Fruit fly (Drosophila melanogaster) whole organism: ENCODE data around the gene Naa30A.

Experiments
- CG8478 ChIP-seq: fragments of >200 bp; optimal IDR thresholded peaks from 2 replicates; lab custom pipeline; 2018; ENCODE audit warnings: inconsistent platforms
- Dll ChIP-seq: fragments of >200 bp; optimal IDR thresholded peaks from 2 replicates; lab custom pipeline; 2017
- EcR ChIP-seq, 2 experiments: fragments of >200 bp; optimal IDR thresholded peaks; 2 replicates each; lab custom pipeline; 2017; ENCODE audit warnings: missing biosample characterization in 2 of 2, missing genetic modification characterization in 2 of 2, missing genetic modification reagents in 2 of 2
- pan ChIP-seq: fragments of >200 bp; optimal IDR thresholded peaks from 2 replicates; lab custom pipeline; 2017
- psq ChIP-seq: fragments of >200 bp; optimal IDR thresholded peaks from 2 replicates; lab custom pipeline; 2017

DNA sequence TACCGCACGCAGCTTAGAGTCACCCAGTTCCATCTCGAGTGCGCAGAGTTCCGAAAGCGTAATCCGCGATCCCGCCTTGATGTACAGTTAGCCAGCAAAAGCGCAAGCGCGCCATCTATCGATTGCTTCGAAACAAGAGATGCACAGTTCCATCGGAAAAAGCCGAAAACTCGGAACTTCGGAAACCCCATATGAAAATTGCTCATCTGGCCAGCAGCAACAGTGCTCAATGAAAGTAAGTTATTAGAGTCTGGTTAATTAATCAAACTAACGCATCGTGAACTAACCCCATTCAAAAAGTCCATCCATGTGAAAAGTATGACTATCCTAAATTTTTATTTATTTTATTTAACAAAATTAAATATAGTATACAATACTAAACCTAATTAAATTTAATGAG is 15.6 kb downstream of the Naa30A start, which contains the start of gene png:
- TF ChIP-seq EcR (GFP tag; optimal IDR thresholded peaks at IDR 0.05; lab: Kevin White, UChicago) (no peak), CG8478 (lab: Kevin White, UChicago) (no peak), psq (no peak), pan (lab: Kevin White, UChicago) (no peak), Dll (no peak)
